In genomic region chrX:9785865-9786264, ce11 we compare ENCODE assay signal across 4 worm cellular contexts.
TF ChIP-seq lines count a peak whose summit lies in the region.

No protein-coding gene starts in this region.

TF ChIP-seq in whole organism, L1 larva, 84 proteins besides CTCF, POLR2A, EP300 and RAD21 (continues in another document):
- peak; percentile 8 for TF ChIP-seq tbx-2 (tag; optimal IDR thresholded peaks at IDR 0.05; lab: Kevin White, UChicago)
- no peak for TF ChIP-seq vab-15 (tag; optimal IDR thresholded peaks at IDR 0.05; lab: Kevin White, UChicago)
- no peak for TF ChIP-seq zag-1 (tag; optimal IDR thresholded peaks at IDR 0.05; lab: Kevin White, UChicago)
- TF ChIP-seq efl-3 (GFP tag; optimal IDR thresholded peaks at IDR 0.05; lab: Kevin White, UChicago): no peak
- TF ChIP-seq elt-3 (tag; optimal IDR thresholded peaks at IDR 0.05; lab: Kevin White, UChicago): peak in 1 of 6 experiments; percentile 14
- TF ChIP-seq ztf-4 (tag; optimal IDR thresholded peaks at IDR 0.05; lab: Kevin White, UChicago): no peak
- no peak for TF ChIP-seq ceh-8 (GFP tag; optimal IDR thresholded peaks at IDR 0.05; lab: Kevin White, UChicago)
- TF ChIP-seq unc-130 (tag; optimal IDR thresholded peaks at IDR 0.05; lab: Kevin White, UChicago): peak; percentile 0
- TF ChIP-seq F16B12.6 (tag; optimal IDR thresholded peaks at IDR 0.05; lab: Kevin White, UChicago): no peak
- no peak for TF ChIP-seq mab-9 (GFP tag; IDR thresholded peaks at IDR 0.05; lab: Robert Waterston, UW)
- TF ChIP-seq snu-23 (GFP tag; optimal IDR thresholded peaks at IDR 0.05; lab: Kevin White, UChicago): peak; percentile 31
- TF ChIP-seq blmp-1 (tag; optimal IDR thresholded peaks at IDR 0.05; lab: Kevin White, UChicago): peak; percentile 94
- TF ChIP-seq nhr-12 (tag; optimal IDR thresholded peaks at IDR 0.05; lab: Kevin White, UChicago): no peak
- no peak for TF ChIP-seq grh-1 (GFP tag; IDR thresholded peaks at IDR 0.05; lab: Robert Waterston, UW)
- TF ChIP-seq nhr-77 (tag; optimal IDR thresholded peaks at IDR 0.05; lab: Kevin White, UChicago): no peak
- TF ChIP-seq ceh-88 (GFP tag; IDR thresholded peaks at IDR 0.05; lab: Robert Waterston, UW): no peak
- no peak for TF ChIP-seq sptf-1 (tag; optimal IDR thresholded peaks at IDR 0.05; lab: Kevin White, UChicago)
- TF ChIP-seq nhr-237 (tag; optimal IDR thresholded peaks at IDR 0.05; lab: Kevin White, UChicago): no peak
- no peak for TF ChIP-seq irx-1 (tag; optimal IDR thresholded peaks at IDR 0.05; lab: Kevin White, UChicago)
- no peak for TF ChIP-seq fkh-8 (tag; optimal IDR thresholded peaks at IDR 0.05; lab: Kevin White, UChicago)
- no peak for TF ChIP-seq ceh-90 (tag; optimal IDR thresholded peaks at IDR 0.05; lab: Kevin White, UChicago)
- TF ChIP-seq lin-15B (tag; optimal IDR thresholded peaks at IDR 0.05; lab: Kevin White, UChicago): no peak
- TF ChIP-seq aly-2 (tag; optimal IDR thresholded peaks at IDR 0.05; lab: Kevin White, UChicago): no peak
- no peak for TF ChIP-seq lin-13 (GFP tag; optimal IDR thresholded peaks at IDR 0.05; lab: Kevin White, UChicago)
- no peak for TF ChIP-seq unc-30 (tag; optimal IDR thresholded peaks at IDR 0.05; lab: Kevin White, UChicago)

TF ChIP-seq in whole organism, L2 larva, 48 proteins besides CTCF, POLR2A, EP300 and RAD21:
- TF ChIP-seq nhr-237 (tag; optimal IDR thresholded peaks at IDR 0.05; lab: Kevin White, UChicago) (no peak), sem-4 (tag; optimal IDR thresholded peaks at IDR 0.05; lab: Kevin White, UChicago) (peak; percentile 9), fos-1 (tag; optimal IDR thresholded peaks at IDR 0.05; lab: Kevin White, UChicago) (peak; percentile 72), sma-9 (GFP tag; optimal IDR thresholded peaks at IDR 0.05; lab: Kevin White, UChicago) (peak; percentile 11), sma-9 (tag; optimal IDR thresholded peaks at IDR 0.05; lab: Kevin White, UChicago) (no peak), sma-3 (GFP tag; optimal IDR thresholded peaks at IDR 0.05; lab: Kevin White, UChicago) (peak; percentile 4), blmp-1 (tag; optimal IDR thresholded peaks at IDR 0.05; lab: Kevin White, UChicago; ENCODE audit: insufficient read depth) (peak; percentile 22), skn-1 (tag; optimal IDR thresholded peaks at IDR 0.05; lab: Kevin White, UChicago) (no peak)

TF ChIP-seq in whole organism, L3 larva, 47 proteins besides CTCF, POLR2A, EP300 and RAD21:
- TF ChIP-seq aly-2 (tag; optimal IDR thresholded peaks at IDR 0.05; lab: Kevin White, UChicago) (no peak), nhr-28 (tag; optimal IDR thresholded peaks at IDR 0.05; lab: Kevin White, UChicago) (no peak), nhr-25 (tag; optimal IDR thresholded peaks at IDR 0.05; lab: Kevin White, UChicago) (peak; percentile 33), nhr-23 (tag; optimal IDR thresholded peaks at IDR 0.05; lab: Kevin White, UChicago) (peak; percentile 64), pha-4 (tag; optimal IDR thresholded peaks at IDR 0.05; lab: Kevin White, UChicago) (peak; percentile 15), nhr-67 (tag; optimal IDR thresholded peaks at IDR 0.05; lab: Kevin White, UChicago) (no peak)
TF ChIP-seq in whole organism, L3 larva: peak in this region for 3.

TF ChIP-seq in whole organism, L4 larva, 104 proteins besides CTCF, POLR2A, EP300 and RAD21:
- TF ChIP-seq unc-39 (tag; optimal IDR thresholded peaks at IDR 0.05; lab: Kevin White, UChicago): no peak
- TF ChIP-seq lin-39 (tag; optimal IDR thresholded peaks at IDR 0.05; lab: Kevin White, UChicago): no peak
- peak; percentile 20 for TF ChIP-seq mes-2 (tag; optimal IDR thresholded peaks at IDR 0.05; lab: Kevin White, UChicago; ENCODE audit: poor library complexity, severe bottlenecking)
- TF ChIP-seq sdz-12 (GFP tag; optimal IDR thresholded peaks at IDR 0.05; lab: Kevin White, UChicago): no peak
- no peak for TF ChIP-seq hmg-1.1 (GFP tag; IDR thresholded peaks at IDR 0.05; lab: Robert Waterston, UW)
- TF ChIP-seq hlh-11 (tag; optimal IDR thresholded peaks at IDR 0.05; lab: Kevin White, UChicago): peak; percentile 1
- TF ChIP-seq nhr-6 (tag; optimal IDR thresholded peaks at IDR 0.05; lab: Kevin White, UChicago): peak; percentile 52
- TF ChIP-seq aha-1 (tag; lab: Kevin White, UChicago): peak; percentile 22
TF ChIP-seq in whole organism, L4 larva: peak in this region for 4.

Comparison
In these comparisons a context has a peak if more than half of its experiments do, and no peak if none do; other contexts are left out.
1. Of the 29 proteins assayed by ChIP-seq in both whole organism, L4 larva and whole organism, L1 larva: peak only in whole organism, L4 larva: aha-1; only in whole organism, L1 larva: mep-1 and unc-130; in both: none; in neither: 25; mixed calls (peak in some experiments, not most) for 1.